Worm (Caenorhabditis elegans): ENCODE measurements around the gene lev-9.

DNA sequence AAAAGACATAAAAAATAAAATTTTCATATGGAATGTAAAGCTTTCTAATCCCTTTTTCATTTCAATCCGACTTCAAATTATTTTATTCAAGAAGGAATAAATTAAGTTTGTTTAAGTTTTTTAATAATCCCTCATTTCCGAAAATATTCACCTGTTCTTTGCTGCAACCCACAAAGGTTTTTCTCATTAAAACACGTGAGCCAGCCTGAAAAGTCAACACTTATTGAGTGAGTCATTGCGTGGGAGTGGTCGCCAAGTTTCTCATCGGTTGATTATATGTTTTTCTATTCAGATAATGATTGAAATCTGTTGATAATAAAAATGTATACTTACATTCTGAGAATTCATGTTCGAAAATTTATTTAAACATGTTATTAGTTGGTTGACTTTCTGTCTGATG, 46.0 kb downstream of the lev-9 start:
- TF ChIP-seq irx-1 (tag; optimal IDR thresholded peaks at IDR 0.05) (no peak), zag-1 (tag; optimal IDR thresholded peaks at IDR 0.05) (no peak), lin-35 (GFP tag; optimal IDR thresholded peaks at IDR 0.05) (no peak), nhr-90 (tag; optimal IDR thresholded peaks at IDR 0.05; ENCODE audit: poor library complexity) (no peak), elt-3 (tag; optimal IDR thresholded peaks at IDR 0.05) (no peak), nhr-28 (tag; optimal IDR thresholded peaks at IDR 0.05) (no peak), alr-1 (tag; optimal IDR thresholded peaks at IDR 0.05; ENCODE audit: borderline replicate concordance) (no peak)

All from whole organism, L1 larva.